Worm (Caenorhabditis elegans) whole organism, L3 larva: ENCODE measurements around the gene F59A6.3.

Experiments used
- R02D3.7 ChIP-seq: fragments of 150-350 bp; optimal IDR thresholded peaks from 2 replicates; lab custom pipeline; 2014; ENCODE audit warnings: missing biosample characterization, missing genetic modification characterization
- ZK546.5 ChIP-seq: sonication (generic microtip); optimal IDR thresholded peaks from 2 replicates; lab custom pipeline; 2017; ENCODE audit warnings: missing biosample characterization, missing genetic modification characterization
- aly-2 ChIP-seq: fragments of 150-350 bp; optimal IDR thresholded peaks from 2 replicates; lab custom pipeline; 2014; ENCODE audit warnings: missing biosample characterization, missing genetic modification characterization
- ama-1 ChIP-seq: fragments of 150-350 bp; optimal IDR thresholded peaks from 2 replicates; lab custom pipeline; 2018
- ceh-16 ChIP-seq: sonication (generic microtip); optimal IDR thresholded peaks from 2 replicates; lab custom pipeline; 2017; ENCODE audit warnings: missing biosample characterization, missing genetic modification characterization
- ceh-28 ChIP-seq: fragments of 150-350 bp; optimal IDR thresholded peaks from 2 replicates; lab custom pipeline; 2014; ENCODE audit warnings: missing biosample characterization, missing genetic modification reagents, missing genetic modification characterization
- ceh-82 ChIP-seq: fragments of 150-350 bp; optimal IDR thresholded peaks from 2 replicates; lab custom pipeline; 2014; ENCODE audit warnings: missing biosample characterization, missing genetic modification characterization
- ceh-9 ChIP-seq: sonication (generic microtip); optimal IDR thresholded peaks from 2 replicates; lab custom pipeline; 2018; ENCODE audit warnings: missing biosample characterization, missing genetic modification characterization
- daf-12 ChIP-seq: fragments of 150-350 bp; optimal IDR thresholded peaks from 2 replicates; lab custom pipeline; 2014; ENCODE audit warnings: missing biosample characterization, missing genetic modification reagents, missing genetic modification characterization
- egl-27 ChIP-seq: sonication (generic microtip); optimal IDR thresholded peaks from 4 replicates; lab custom pipeline; 2017; ENCODE audit warnings: missing biosample characterization, missing genetic modification reagents, missing genetic modification characterization
- egl-5 ChIP-seq: fragments of 150-350 bp; optimal IDR thresholded peaks from 2 replicates; lab custom pipeline; 2017; ENCODE audit warnings: missing biosample characterization, missing genetic modification reagents, missing genetic modification characterization, inconsistent platforms
- elt-1 ChIP-seq: fragments of 150-350 bp; optimal IDR thresholded peaks from 2 replicates; lab custom pipeline; 2014; ENCODE audit warnings: missing biosample characterization, missing genetic modification characterization
- elt-2 ChIP-seq: sonication (generic microtip); optimal IDR thresholded peaks from 2 replicates; lab custom pipeline; 2016; ENCODE audit warnings: missing genetic modification reagents, mild to moderate bottlenecking, missing genetic modification characterization, missing compliant biosample characterization
- elt-3 ChIP-seq, 3 experiments: fragments of 150-350 bp in 1 of 3; sonication (generic microtip) in 2 of 3; optimal IDR thresholded peaks; 2 replicates in 2 of 3; 4 replicates in 1 of 3; lab custom pipeline; 2014 to 2017; ENCODE audit warnings: missing biosample characterization in 3 of 3, missing genetic modification characterization in 3 of 3
- eor-1 ChIP-seq, 2 experiments: fragments of 150-350 bp; optimal IDR thresholded peaks; 2 replicates each; lab custom pipeline; 2014 to 2018; ENCODE audit warnings: missing biosample characterization in 2 of 2, missing genetic modification characterization in 2 of 2
- fkh-10 ChIP-seq: sonication (generic microtip); optimal IDR thresholded peaks from 2 replicates; lab custom pipeline; 2017; ENCODE audit warnings: missing biosample characterization, missing genetic modification reagents, missing genetic modification characterization
- fkh-2 ChIP-seq: fragments of 150-350 bp; optimal IDR thresholded peaks from 2 replicates; lab custom pipeline; 2014; ENCODE audit warnings: missing biosample characterization, missing genetic modification reagents, missing genetic modification characterization
- fos-1 ChIP-seq: fragments of 150-350 bp; optimal IDR thresholded peaks from 2 replicates; lab custom pipeline; 2014; ENCODE audit warnings: missing biosample characterization, missing genetic modification characterization
- hmg-11 ChIP-seq: sonication (generic microtip); optimal IDR thresholded peaks from 2 replicates; lab custom pipeline; 2016; ENCODE audit warnings: missing genetic modification characterization, missing compliant biosample characterization
- jun-1 ChIP-seq: fragments of 150-350 bp; optimal IDR thresholded peaks from 2 replicates; lab custom pipeline; 2014; ENCODE audit warnings: missing biosample characterization, missing genetic modification reagents, missing genetic modification characterization
- lin-15B ChIP-seq: fragments of 150-350 bp; optimal IDR thresholded peaks from 2 replicates; lab custom pipeline; 2014; ENCODE audit warnings: missing biosample characterization, missing genetic modification characterization
- lin-39 ChIP-seq: fragments of 150-350 bp; optimal IDR thresholded peaks from 2 replicates; lab custom pipeline; 2018; ENCODE audit warnings: missing biosample characterization, missing genetic modification reagents, missing genetic modification characterization
- lsy-12 ChIP-seq: sonication (generic microtip); optimal IDR thresholded peaks from 2 replicates; lab custom pipeline; 2016; ENCODE audit warnings: mild to moderate bottlenecking, missing genetic modification characterization, missing compliant biosample characterization
- mdl-1 ChIP-seq: fragments of 150-350 bp; optimal IDR thresholded peaks from 2 replicates; lab custom pipeline; 2014; ENCODE audit warnings: missing biosample characterization, missing genetic modification characterization
- mml-1 ChIP-seq: fragments of 150-350 bp; sonication (generic microtip); optimal IDR thresholded peaks from 3 replicates; lab custom pipeline; 2014; ENCODE audit warnings: missing biosample characterization, missing genetic modification characterization
- nfya-1 ChIP-seq: sonication (generic microtip); optimal IDR thresholded peaks from 2 replicates; lab custom pipeline; 2017; ENCODE audit warnings: missing genetic modification characterization, mild to moderate bottlenecking, missing compliant biosample characterization, antibody characterized with exemption, moderate library complexity; ENCODE audit not compliant: insufficient read depth
- nhr-11 ChIP-seq: fragments of 150-350 bp; optimal IDR thresholded peaks from 2 replicates; lab custom pipeline; 2014; ENCODE audit warnings: missing biosample characterization, missing genetic modification characterization
- nhr-12 ChIP-seq: fragments of 150-350 bp; optimal IDR thresholded peaks from 2 replicates; lab custom pipeline; 2014; ENCODE audit warnings: missing biosample characterization, missing genetic modification characterization
- nhr-23 ChIP-seq: fragments of 150-350 bp; optimal IDR thresholded peaks from 2 replicates; lab custom pipeline; 2014; ENCODE audit warnings: missing biosample characterization, missing genetic modification reagents, missing genetic modification characterization
- nhr-237 ChIP-seq: fragments of 150-350 bp; optimal IDR thresholded peaks from 2 replicates; lab custom pipeline; 2014; ENCODE audit warnings: missing biosample characterization, missing genetic modification characterization
- nhr-25 ChIP-seq: sonication (generic microtip); optimal IDR thresholded peaks from 2 replicates; lab custom pipeline; 2017; ENCODE audit warnings: missing biosample characterization, missing genetic modification characterization
- nhr-28 ChIP-seq: fragments of 150-350 bp; optimal IDR thresholded peaks from 2 replicates; lab custom pipeline; 2014; ENCODE audit warnings: missing biosample characterization, missing genetic modification characterization
- nhr-43 ChIP-seq: sonication (generic microtip); optimal IDR thresholded peaks from 2 replicates; lab custom pipeline; 2016; ENCODE audit warnings: mild to moderate bottlenecking, missing genetic modification characterization, missing compliant biosample characterization; ENCODE audit not compliant: poor library complexity, severe bottlenecking
- nhr-67 ChIP-seq: fragments of 150-350 bp; optimal IDR thresholded peaks from 2 replicates; lab custom pipeline; 2014; ENCODE audit warnings: missing biosample characterization, missing genetic modification characterization
- nhr-76 ChIP-seq: fragments of 150-350 bp; sonication (generic microtip); optimal IDR thresholded peaks from 5 replicates; lab custom pipeline; 2014; ENCODE audit warnings: missing biosample characterization, missing genetic modification characterization
- nhr-77 ChIP-seq: fragments of 150-350 bp; optimal IDR thresholded peaks from 2 replicates; lab custom pipeline; 2014; ENCODE audit warnings: missing biosample characterization, missing genetic modification characterization
- pha-4 ChIP-seq: fragments of 150-350 bp; optimal IDR thresholded peaks from 2 replicates; lab custom pipeline; 2014; ENCODE audit warnings: missing biosample characterization, missing genetic modification reagents, missing genetic modification characterization
- pqm-1 ChIP-seq: fragments of 150-350 bp; optimal IDR thresholded peaks from 2 replicates; lab custom pipeline; 2017; ENCODE audit warnings: missing biosample characterization, missing genetic modification characterization, inconsistent platforms
- sea-2 ChIP-seq: fragments of 150-350 bp; sonication (generic microtip); optimal IDR thresholded peaks from 4 replicates; lab custom pipeline; 2014; ENCODE audit warnings: missing biosample characterization, missing genetic modification reagents, missing genetic modification characterization
- skn-1 ChIP-seq: fragments of 150-350 bp; optimal IDR thresholded peaks from 2 replicates; lab custom pipeline; 2014; ENCODE audit warnings: missing biosample characterization, missing genetic modification characterization
- snpc-4 ChIP-seq: fragments of 150-350 bp; optimal IDR thresholded peaks from 2 replicates; lab custom pipeline; 2014; ENCODE audit warnings: missing biosample characterization, missing genetic modification characterization
- tbx-2 ChIP-seq: sonication (generic microtip); optimal IDR thresholded peaks from 2 replicates; lab custom pipeline; 2016; ENCODE audit warnings: mild to moderate bottlenecking, missing genetic modification characterization, missing compliant biosample characterization
- unc-39 ChIP-seq: sonication (generic microtip); optimal IDR thresholded peaks from 4 replicates; lab custom pipeline; 2017; ENCODE audit warnings: missing biosample characterization, missing genetic modification characterization
- unc-62 ChIP-seq: fragments of 150-350 bp; sonication (generic microtip); optimal IDR thresholded peaks from 4 replicates; lab custom pipeline; 2014; ENCODE audit warnings: missing biosample characterization, missing genetic modification reagents, missing genetic modification characterization
- zag-1 ChIP-seq: fragments of 150-350 bp; optimal IDR thresholded peaks from 2 replicates; lab custom pipeline; 2014; ENCODE audit warnings: missing biosample characterization, missing genetic modification characterization
- ztf-11 ChIP-seq: fragments of 150-350 bp; optimal IDR thresholded peaks from 2 replicates; lab custom pipeline; 2014; ENCODE audit warnings: missing biosample characterization, missing genetic modification characterization
- ztf-4 ChIP-seq: fragments of 150-350 bp; optimal IDR thresholded peaks from 2 replicates; lab custom pipeline; 2014; ENCODE audit warnings: missing biosample characterization, missing genetic modification characterization

F59A6.3 gene

DNA sequence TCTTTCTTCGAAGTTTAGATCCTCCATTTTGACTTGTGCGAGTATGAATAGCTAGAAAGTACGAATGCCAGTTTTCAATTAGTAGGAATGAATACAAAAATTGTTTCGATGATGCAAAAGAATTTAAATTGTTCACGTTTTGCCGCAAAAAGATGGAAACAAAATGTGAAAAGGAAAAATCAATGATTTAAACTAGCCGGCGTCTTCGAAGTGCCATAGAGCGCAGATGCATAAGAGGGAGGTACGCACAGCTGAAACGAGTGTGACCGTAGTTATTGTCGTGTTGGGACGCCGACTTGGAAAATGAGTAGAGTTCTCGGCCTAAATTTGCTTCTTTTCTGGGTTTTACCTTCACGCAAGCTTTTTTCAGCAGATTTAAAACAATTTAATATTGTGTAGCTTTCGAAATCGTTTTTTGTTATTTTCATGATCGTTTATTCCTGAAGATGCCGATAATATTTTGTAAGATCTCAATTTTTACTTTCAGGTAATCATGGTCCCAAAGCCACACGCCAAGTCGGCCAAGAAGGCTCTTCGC lies 47.1 kb downstream of the F59A6.3 start, which contains the start of the genes ify-1 and rpl-22:
Gene ify-1 (minus strand): TSS at position 51 of the 538 bp plus-strand sequence.
Gene rpl-22 (plus strand): TSS at position 488 of the 538 bp plus-strand sequence.
- TF ChIP-seq ceh-28 (tag; lab: Kevin White, UChicago) = peak; percentile 89
- no peak for TF ChIP-seq mdl-1 (tag; lab: Kevin White, UChicago)
- TF ChIP-seq ztf-11 (tag; lab: Kevin White, UChicago) = no peak
- no peak for TF ChIP-seq nhr-67
- TF ChIP-seq nhr-11 = peak; percentile 82
- peak; percentile 91 for TF ChIP-seq pqm-1 (tag; lab: Kevin White, UChicago)
- no peak for TF ChIP-seq elt-3 (tag; optimal IDR thresholded peaks at IDR 0.05; lab: Kevin White, UChicago)
- TF ChIP-seq nhr-25 (tag; lab: Kevin White, UChicago) = peak; percentile 99
- TF ChIP-seq elt-2 = peak; percentile 98
- peak; percentile 94 for TF ChIP-seq nhr-43 (tag; lab: Kevin White, UChicago)
- no peak for TF ChIP-seq unc-39
- TF ChIP-seq lin-39 (tag; lab: Kevin White, UChicago) = peak; percentile 96
- TF ChIP-seq tbx-2 (tag; lab: Kevin White, UChicago) = peak; percentile 57
- peak; percentile 53 for TF ChIP-seq fkh-10 (GFP tag; lab: Kevin White, UChicago)
- TF ChIP-seq skn-1 (tag; lab: Kevin White, UChicago) = peak; percentile 91
- TF ChIP-seq ceh-9 (tag; lab: Kevin White, UChicago) = no peak
- peak; percentile 58 for TF ChIP-seq unc-62 (GFP tag; lab: Kevin White, UChicago)
- no peak for TF ChIP-seq nhr-28 (tag; lab: Kevin White, UChicago)
- peak; percentile 99 for TF ChIP-seq pha-4 (tag; lab: Kevin White, UChicago)
- TF ChIP-seq fkh-2 (tag; lab: Kevin White, UChicago) = no peak
- no peak for TF ChIP-seq egl-27
- TF ChIP-seq ZK546.5 (tag; lab: Kevin White, UChicago) = peak; percentile 37
- peak; percentile 84 for TF ChIP-seq R02D3.7
- peak; percentile 99 for TF ChIP-seq nfya-1 (tag; lab: Kevin White, UChicago)
- TF ChIP-seq nhr-237 (tag; lab: Kevin White, UChicago) = no peak
- peak; percentile 67 for TF ChIP-seq ztf-4 (tag; lab: Kevin White, UChicago)
- peak; percentile 98 for TF ChIP-seq nhr-23 (tag; lab: Kevin White, UChicago)
- no peak for TF ChIP-seq zag-1 (tag; lab: Kevin White, UChicago)
- no peak for TF ChIP-seq daf-12 (tag; lab: Kevin White, UChicago)
- TF ChIP-seq aly-2 = no peak
- peak; percentile 90 for TF ChIP-seq ama-1 (lab: Kevin White, UChicago)
- peak; percentile 98 for TF ChIP-seq lin-15B (tag; lab: Kevin White, UChicago)
- no peak for TF ChIP-seq fos-1 (tag; lab: Kevin White, UChicago)
- peak; percentile 77 for TF ChIP-seq jun-1 (tag; lab: Kevin White, UChicago)
- no peak for TF ChIP-seq ceh-16 (tag; lab: Kevin White, UChicago)
- no peak for TF ChIP-seq nhr-12 (tag; lab: Kevin White, UChicago)
- TF ChIP-seq nhr-77 = peak; percentile 13
- TF ChIP-seq hmg-11 = peak; percentile 86
- peak; percentile 96 for TF ChIP-seq snpc-4
- TF ChIP-seq elt-1 (tag; lab: Kevin White, UChicago) = peak; percentile 47
- TF ChIP-seq nhr-76 (tag; lab: Kevin White, UChicago) = peak; percentile 11
- no peak for TF ChIP-seq mml-1 (tag; lab: Kevin White, UChicago)
- peak; percentile 94 for TF ChIP-seq egl-5 (tag; lab: Kevin White, UChicago)
- TF ChIP-seq sea-2 = no peak
- peak; percentile 48 for TF ChIP-seq ceh-82 (tag; lab: Kevin White, UChicago)
- no peak for TF ChIP-seq eor-1 (tag; optimal IDR thresholded peaks at IDR 0.05; lab: Kevin White, UChicago)
- peak; percentile 78 for TF ChIP-seq lsy-12
- TF ChIP-seq, all 47 proteins: peak for 28
